Fruit fly (Drosophila melanogaster): ENCODE results near the gene CG3061.

Gene CG3061

dm6 chr3R:14012478-14013146 is 19.6 kb upstream of the CG3061 start (continued):
- TF ChIP-seq gsb-n (tag; optimal IDR thresholded peaks at IDR 0.05) (peak; percentile 82), CG18476 (GFP tag; optimal IDR thresholded peaks at IDR 0.05) (peak; percentile 92), CG1603 (tag; optimal IDR thresholded peaks at IDR 0.05) (peak; percentile 93), lbe (GFP tag; optimal IDR thresholded peaks at IDR 0.05) (peak; percentile 81), CG9797 (GFP tag; optimal IDR thresholded peaks at IDR 0.05) (peak; percentile 25), CG15073 (GFP tag; optimal IDR thresholded peaks at IDR 0.05) (no peak), ttk (GFP tag; IDR thresholded peaks at IDR 0.05) (peak; percentile 96), CG17912 (GFP tag; optimal IDR thresholded peaks at IDR 0.05) (peak; percentile 73), CG12236 (GFP tag; optimal IDR thresholded peaks at IDR 0.05) (peak; percentile 64), p53 (GFP tag; optimal IDR thresholded peaks at IDR 0.05) (peak; percentile 73), nerfin-2 (GFP tag; IDR thresholded peaks at IDR 0.05; ENCODE audit: partially characterized antibody) (peak; percentile 62), CG13424 (tag; optimal IDR thresholded peaks at IDR 0.05) (peak; percentile 77), CG1647 (GFP tag; optimal IDR thresholded peaks at IDR 0.05) (peak; percentile 87), Xrp1 (GFP tag; IDR thresholded peaks at IDR 0.05) (peak; percentile 97), CG17186 (GFP tag; optimal IDR thresholded peaks at IDR 0.05) (peak; percentile 83), CG11504 (tag; optimal IDR thresholded peaks at IDR 0.05) (peak; percentile 94), slp2 (GFP tag; optimal IDR thresholded peaks at IDR 0.05) (peak; percentile 68), CG10274 (GFP tag; optimal IDR thresholded peaks at IDR 0.05) (peak; percentile 79), chn (GFP tag; optimal IDR thresholded peaks at IDR 0.05) (peak; percentile 82), ro (GFP tag; IDR thresholded peaks at IDR 0.05) (peak; percentile 88), CG14050 (GFP tag; IDR thresholded peaks at IDR 0.05) (peak; percentile 89), ac (GFP tag; optimal IDR thresholded peaks at IDR 0.05) (peak; percentile 48), row (GFP tag; IDR thresholded peaks at IDR 0.05) (peak; percentile 94), Hr51 (GFP tag; optimal IDR thresholded peaks at IDR 0.05) (peak; percentile 50 to 89), CG16815 (GFP tag; optimal IDR thresholded peaks at IDR 0.05) (peak; percentile 70), sens-2 (GFP tag; IDR thresholded peaks at IDR 0.05) (peak; percentile 94), dan (GFP tag; IDR thresholded peaks at IDR 0.05) (peak; percentile 92), mld (GFP tag; IDR thresholded peaks at IDR 0.05; ENCODE audit: partially characterized antibody) (no peak), CG32767 (GFP tag; IDR thresholded peaks at IDR 0.05) (peak; percentile 87), zfh2 (GFP tag; optimal IDR thresholded peaks at IDR 0.05) (peak; percentile 50), CG3065 (GFP tag; optimal IDR thresholded peaks at IDR 0.05) (peak; percentile 21), btn (GFP tag; optimal IDR thresholded peaks at IDR 0.05) (peak; percentile 92), bowl (GFP tag; IDR thresholded peaks at IDR 0.05) (peak; percentile 86), Trl (optimal IDR thresholded peaks at IDR 0.05) (no peak), Trl (GFP tag; optimal IDR thresholded peaks at IDR 0.05) (peak; percentile 91), seq (GFP tag; IDR thresholded peaks at IDR 0.05) (peak; percentile 87), CG4404 (GFP tag; IDR thresholded peaks at IDR 0.05) (peak; percentile 94), Taf1 (GFP tag; IDR thresholded peaks at IDR 0.05) (peak; percentile 91), Chrac-16 (GFP tag; optimal IDR thresholded peaks at IDR 0.05) (peak; percentile 78), Rx (GFP tag; IDR thresholded peaks at IDR 0.05) (peak; percentile 95), CG30020 (tag; optimal IDR thresholded peaks at IDR 0.05) (peak; percentile 20), MESR4 (GFP tag; optimal IDR thresholded peaks at IDR 0.05) (peak; percentile 6), HLH54F (GFP tag; optimal IDR thresholded peaks at IDR 0.05) (peak; percentile 43), Bgb (GFP tag; IDR thresholded peaks at IDR 0.05; ENCODE audit: partially characterized antibody) (peak; percentile 52), CG8089 (GFP tag; optimal IDR thresholded peaks at IDR 0.05) (peak; percentile 70), Sox102F (GFP tag; optimal IDR thresholded peaks at IDR 0.05) (peak; percentile 87), CG2120 (GFP tag; optimal IDR thresholded peaks at IDR 0.05) (peak; percentile 75), odd (GFP tag; optimal IDR thresholded peaks at IDR 0.05) (peak; percentile 42), gcm (GFP tag; optimal IDR thresholded peaks at IDR 0.05) (peak; percentile 58), CG10543 (GFP tag; optimal IDR thresholded peaks at IDR 0.05) (peak; percentile 79)
